Fruit fly (Drosophila melanogaster): ENCODE measurements around the gene CG42371.
A peak's percentile ranks its signal among the peaks of the same experiment; 100 is the strongest.

The CG42371 gene

DNA sequence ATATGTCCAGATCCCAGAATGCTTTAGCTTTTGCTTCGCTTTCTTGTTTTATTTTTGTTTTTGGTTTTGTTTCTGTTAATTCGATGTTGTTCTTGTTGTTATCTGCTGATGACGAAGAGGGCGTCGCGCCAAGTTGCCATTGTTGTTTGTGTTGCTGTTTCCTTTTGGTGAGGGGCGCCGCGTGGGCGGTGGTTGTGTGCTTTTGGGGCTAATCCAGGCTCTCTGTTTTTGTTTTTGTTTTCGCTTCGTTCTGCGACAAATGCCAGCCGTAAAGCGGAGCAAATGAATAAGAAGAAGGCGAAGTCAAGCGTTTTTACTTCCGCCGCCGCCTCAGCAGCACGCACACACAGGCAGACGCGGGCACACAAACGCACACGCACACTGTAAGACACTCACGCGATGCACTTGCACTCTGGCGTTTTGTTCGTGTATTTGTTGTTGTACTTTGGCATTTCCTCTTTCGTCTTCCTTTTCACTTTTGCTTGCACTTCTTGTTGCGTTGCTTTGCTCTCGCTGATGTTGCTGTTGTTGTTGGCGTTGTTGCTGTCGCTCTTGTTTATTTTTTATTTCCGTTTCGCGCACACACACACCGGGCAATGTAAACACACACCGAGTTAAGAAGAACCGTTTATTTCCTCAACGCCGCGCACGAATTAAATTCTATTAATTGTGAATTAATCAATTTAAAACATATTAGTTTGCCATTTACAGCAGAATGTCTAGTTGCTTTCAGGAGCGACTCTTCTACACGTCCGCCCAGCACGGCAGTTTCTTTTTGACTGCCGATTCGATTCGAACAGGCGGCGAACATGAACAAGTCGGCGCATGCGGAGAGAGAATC is 38.9 kb downstream of the CG42371 start, which contains the start of gene aop (continued):
- peak; percentile 36; the same call in 1 of the 2 replicates for TF ChIP-seq NFAT (GFP tag; IDR thresholded peaks at IDR 0.05)
- no peak for TF ChIP-seq gsb (GFP tag; IDR thresholded peaks at IDR 0.05)
- no peak for TF ChIP-seq zen2 (GFP tag; IDR thresholded peaks at IDR 0.05; ENCODE audit: partially characterized antibody)
- TF ChIP-seq lab (GFP tag; optimal IDR thresholded peaks at IDR 0.05), result peak; percentile 52
- TF ChIP-seq Deaf1 (tag; optimal IDR thresholded peaks at IDR 0.05), result peak; percentile 88
- TF ChIP-seq CG1602 (GFP tag; optimal IDR thresholded peaks at IDR 0.05), result no peak
- TF ChIP-seq knrl (GFP tag; IDR thresholded peaks at IDR 0.05; ENCODE audit: partially characterized antibody), result 0 out of 3 replicates have a peak, but pooled peaks have one; percentile 16
- no peak for TF ChIP-seq Dip2 (GFP tag; IDR thresholded peaks at IDR 0.05)
- TF ChIP-seq CG13775 (GFP tag; optimal IDR thresholded peaks at IDR 0.05), result no peak
- TF ChIP-seq CG9727 (GFP tag; optimal IDR thresholded peaks at IDR 0.05), result peak; percentile 27
- peak; percentile 23 for TF ChIP-seq CG15269 (tag; optimal IDR thresholded peaks at IDR 0.05)
- TF ChIP-seq klu (GFP tag; IDR thresholded peaks at IDR 0.05), result no peak
- peak; percentile 48 for TF ChIP-seq exex (tag; optimal IDR thresholded peaks at IDR 0.05)
- TF ChIP-seq CG17568 (GFP tag; optimal IDR thresholded peaks at IDR 0.05), result no peak
- no peak for TF ChIP-seq TFAM (GFP tag; optimal IDR thresholded peaks at IDR 0.05)
- TF ChIP-seq phol (tag; optimal IDR thresholded peaks at IDR 0.05), result no peak

DNA sequence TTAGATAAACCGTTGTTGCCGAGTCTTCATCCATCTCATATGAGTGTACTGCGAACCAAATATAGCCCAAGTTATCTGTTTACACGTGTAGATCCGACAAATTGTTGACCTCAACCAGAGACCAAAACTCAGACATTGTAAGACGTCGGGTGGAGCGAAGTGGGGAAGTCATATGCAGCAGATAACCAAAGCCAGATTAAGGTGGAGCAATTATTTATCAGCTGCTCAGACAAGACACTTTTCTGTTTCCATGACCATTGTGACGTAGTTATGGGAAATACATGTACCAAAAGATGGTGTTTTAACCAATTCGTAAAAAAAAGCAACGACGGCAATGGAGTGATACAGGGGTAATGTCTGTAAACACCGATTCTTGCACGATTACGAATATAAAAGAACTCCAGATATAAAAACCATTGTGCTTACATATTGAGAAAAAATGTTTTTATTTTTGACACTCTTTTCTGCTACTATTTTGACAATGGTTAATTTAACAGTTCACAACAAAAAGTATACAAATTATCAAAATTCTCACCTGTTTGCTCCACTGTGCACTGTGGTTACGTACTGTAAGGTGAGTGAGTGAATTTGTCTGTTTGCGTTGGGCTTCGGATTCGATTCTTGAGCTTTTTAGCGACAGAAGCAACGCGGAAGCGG is 39.6 kb downstream of the CG42371 start:
- no peak for TF ChIP-seq CG10462 (GFP tag; optimal IDR thresholded peaks at IDR 0.05)
- TF ChIP-seq ash1 (GFP tag; optimal IDR thresholded peaks at IDR 0.05), result no peak
- no peak for TF ChIP-seq emc (GFP tag; optimal IDR thresholded peaks at IDR 0.05)
- peak; percentile 30 for TF ChIP-seq vfl (GFP tag; optimal IDR thresholded peaks at IDR 0.05)
- TF ChIP-seq nom (GFP tag; optimal IDR thresholded peaks at IDR 0.05), result no peak
- peak; percentile 16 for TF ChIP-seq CG10543 (GFP tag; optimal IDR thresholded peaks at IDR 0.05)
- peak; percentile 14; the same call in 1 of the 3 replicates for TF ChIP-seq CG11093 (GFP tag; IDR thresholded peaks at IDR 0.05)
- TF ChIP-seq CG8944 (GFP tag; optimal IDR thresholded peaks at IDR 0.05), result peak; percentile 35
- peak; percentile 52 for TF ChIP-seq az2 (GFP tag; optimal IDR thresholded peaks at IDR 0.05)
- TF ChIP-seq phol (tag; optimal IDR thresholded peaks at IDR 0.05), result peak; percentile 38
- no peak for TF ChIP-seq inv (GFP tag; IDR thresholded peaks at IDR 0.05; ENCODE audit: partially characterized antibody)
- no peak for TF ChIP-seq CrebB (tag; optimal IDR thresholded peaks at IDR 0.05)
- TF ChIP-seq slbo (GFP tag; IDR thresholded peaks at IDR 0.05), result peak; percentile 72
- no peak for TF ChIP-seq CG6175 (GFP tag; IDR thresholded peaks at IDR 0.05)
- no peak for TF ChIP-seq D (optimal IDR thresholded peaks at IDR 0.05)
- TF ChIP-seq D (GFP tag; optimal IDR thresholded peaks at IDR 0.05), result peak; percentile 42
- no peak for TF ChIP-seq CG3995 (GFP tag; optimal IDR thresholded peaks at IDR 0.05)
- no peak for TF ChIP-seq wdn (GFP tag; IDR thresholded peaks at IDR 0.05)
- TF ChIP-seq ase (GFP tag; IDR thresholded peaks at IDR 0.05), result no peak
- no peak for TF ChIP-seq unc-4 (GFP tag; IDR thresholded peaks at IDR 0.05; ENCODE audit: partially characterized antibody)
- TF ChIP-seq her (GFP tag; optimal IDR thresholded peaks at IDR 0.05), result peak; percentile 23
- no peak for TF ChIP-seq CG15696 (tag; optimal IDR thresholded peaks at IDR 0.05)
- peak; percentile 45 for TF ChIP-seq CG13624 (GFP tag; optimal IDR thresholded peaks at IDR 0.05)
- TF ChIP-seq CG7372 (GFP tag; IDR thresholded peaks at IDR 0.05), result no peak
- no peak for TF ChIP-seq CG3838 (GFP tag; optimal IDR thresholded peaks at IDR 0.05)
- TF ChIP-seq sob (GFP tag; IDR thresholded peaks at IDR 0.05), result peak; percentile 32; the same call in 1 of the 2 replicates
- TF ChIP-seq Max (GFP tag; optimal IDR thresholded peaks at IDR 0.05), result peak; percentile 48
- no peak for TF ChIP-seq btn (GFP tag; optimal IDR thresholded peaks at IDR 0.05)
- peak; percentile 56; the same call in 1 of the 2 replicates for TF ChIP-seq HLH3B (GFP tag; IDR thresholded peaks at IDR 0.05)
- TF ChIP-seq rib (GFP tag; IDR thresholded peaks at IDR 0.05), result no peak
- no peak for TF ChIP-seq cas (GFP tag; IDR thresholded peaks at IDR 0.05)
- no peak for TF ChIP-seq CG10959 (GFP tag; IDR thresholded peaks at IDR 0.05)
- TF ChIP-seq CG10366 (GFP tag; IDR thresholded peaks at IDR 0.05), result no peak; the same call in 1 of the 2 replicates

All from whole organism, embryonic.